Fruit fly (Drosophila melanogaster) whole organism, embryonic: ENCODE results near the gene CG6481.

ENCODE experiments used
- Atf6 ChIP-seq: fragments of 200-800 bp; sonication (Bioruptor generic); IDR thresholded peaks from 2 replicates; pipeline ENCODE4 v1.3.6; 2022; ENCODE audit warnings: missing biosample characterization, missing genetic modification characterization
- Bteb2 ChIP-seq: fragments of 200-800 bp; sonication (Bioruptor generic); optimal IDR thresholded peaks from 2 replicates; lab custom pipeline; 2016; ENCODE audit warnings: missing biosample characterization, missing genetic modification characterization
- CG13894 ChIP-seq: fragments of 200-800 bp; sonication (Bioruptor generic); optimal IDR thresholded peaks from 3 replicates; lab custom pipeline; 2018; ENCODE audit warnings: missing biosample characterization, mild to moderate bottlenecking, missing genetic modification characterization, moderate library complexity
- CG17361 ChIP-seq: fragments of 200-800 bp; sonication (Bioruptor generic); IDR thresholded peaks from 3 replicates; pipeline ENCODE4 v1.3.6; 2022; ENCODE audit warnings: missing biosample characterization, missing genetic modification characterization
- CG4424 ChIP-seq: fragments of 200-800 bp; sonication (Bioruptor generic); optimal IDR thresholded peaks from 3 replicates; lab custom pipeline; 2016; ENCODE audit warnings: missing biosample characterization, missing genetic modification characterization
- CG6854 ChIP-seq: fragments of 200-800 bp; sonication (Bioruptor generic); optimal IDR thresholded peaks from 3 replicates; lab custom pipeline; 2017; ENCODE audit warnings: missing biosample characterization, mild to moderate bottlenecking, missing genetic modification characterization
- CrebB ChIP-seq: fragments of 200-800 bp; sonication (Bioruptor generic); optimal IDR thresholded peaks from 3 replicates; lab custom pipeline; 2018; ENCODE audit warnings: missing biosample characterization, mild to moderate bottlenecking, missing genetic modification characterization
- Elba2 ChIP-seq: fragments of 200-800 bp; sonication (Bioruptor generic); optimal IDR thresholded peaks from 3 replicates; lab custom pipeline; 2016; ENCODE audit warnings: missing biosample characterization, missing genetic modification characterization
- Sin3A ChIP-seq: fragments of >200 bp; optimal IDR thresholded peaks from 2 replicates; lab custom pipeline; 2018
- aop ChIP-seq: fragments of 200-800 bp; sonication (Bioruptor generic); IDR thresholded peaks from 2 replicates; pipeline ENCODE4 v1.3.6; 2022; ENCODE audit warnings: missing biosample characterization, missing genetic modification characterization
- salm ChIP-seq: fragments of 200-800 bp; sonication (Bioruptor generic); optimal IDR thresholded peaks from 2 replicates; lab custom pipeline; 2018; ENCODE audit warnings: missing biosample characterization, mild to moderate bottlenecking, missing genetic modification characterization
- sima ChIP-seq: fragments of 200-800 bp; sonication (Bioruptor generic); optimal IDR thresholded peaks from 2 replicates; lab custom pipeline; 2016; ENCODE audit warnings: missing biosample characterization, missing genetic modification characterization
- yki ChIP-seq: fragments of >200 bp; optimal IDR thresholded peaks from 3 replicates; lab custom pipeline; 2018

- TF ChIP-seq aop (GFP tag; lab: Robert Waterston, UW), result no peak
- TF ChIP-seq sima, result no peak
- no peak for TF ChIP-seq CG4424 (GFP tag; lab: Kevin White, UChicago)
- TF ChIP-seq Atf6 (GFP tag; lab: Robert Waterston, UW), result no peak
- peak; percentile 85 for TF ChIP-seq Sin3A (lab: Kevin White, UChicago)
- no peak for TF ChIP-seq CG17361 (GFP tag; lab: Robert Waterston, UW)
- TF ChIP-seq Elba2, result no peak
- no peak for TF ChIP-seq CG6854 (GFP tag; lab: Kevin White, UChicago)
- no peak for TF ChIP-seq CrebB (tag; lab: Kevin White, UChicago)
- no peak for TF ChIP-seq yki (lab: Kevin White, UChicago)
- no peak for TF ChIP-seq salm (tag; lab: Kevin White, UChicago)
- no peak for TF ChIP-seq CG13894
- TF ChIP-seq Bteb2 (GFP tag; lab: Kevin White, UChicago), result no peak
Observed at dm6 chrX:18499679-18500187, 22.5 kb downstream of the CG6481 start, which contains the start of the genes Pgant7 and Xrcc2.
